Worm (Caenorhabditis elegans) whole organism, mixed stage, embryonic: Measurements from ENCODE around the gene C03A3.9.

Experiments used
- M03D4.4 ChIP-seq: sonication (generic microtip); optimal IDR thresholded peaks from 2 replicates; lab custom pipeline; 2017; ENCODE audit warnings: mild to moderate bottlenecking, missing genetic modification characterization, missing compliant biosample characterization
- bed-3 ChIP-seq: fragments of 200-800 bp; sonication (Bioruptor generic); optimal IDR thresholded peaks from 3 replicates; lab custom pipeline; 2018; ENCODE audit warnings: mild to moderate bottlenecking, missing genetic modification characterization, moderate library complexity, missing compliant biosample characterization
- blmp-1 ChIP-seq: fragments of 150-350 bp; optimal IDR thresholded peaks from 2 replicates; lab custom pipeline; 2014; ENCODE audit warnings: missing biosample characterization, missing genetic modification characterization
- ceh-39 ChIP-seq: fragments of 150-350 bp; optimal IDR thresholded peaks from 2 replicates; lab custom pipeline; 2014; ENCODE audit warnings: missing biosample characterization, missing genetic modification characterization
- ceh-43 ChIP-seq: fragments of 200-800 bp; sonication (Bioruptor generic); optimal IDR thresholded peaks from 2 replicates; lab custom pipeline; 2018; ENCODE audit warnings: mild to moderate bottlenecking, missing genetic modification characterization, moderate library complexity, missing compliant biosample characterization
- ceh-83 ChIP-seq: fragments of 200-800 bp; sonication (Bioruptor generic); optimal IDR thresholded peaks from 2 replicates; lab custom pipeline; 2018; ENCODE audit warnings: mild to moderate bottlenecking, missing genetic modification characterization, missing compliant biosample characterization
- ces-1 ChIP-seq: fragments of 150-350 bp; optimal IDR thresholded peaks from 2 replicates; lab custom pipeline; 2014; ENCODE audit warnings: missing biosample characterization, missing genetic modification reagents, missing genetic modification characterization
- cnd-1 ChIP-seq: fragments of 200-800 bp; sonication (Bioruptor generic); optimal IDR thresholded peaks from 2 replicates; lab custom pipeline; 2018; ENCODE audit warnings: mild to moderate bottlenecking, missing genetic modification characterization, missing compliant biosample characterization
- drap-1 ChIP-seq: fragments of 200-800 bp; sonication (Bioruptor generic); optimal IDR thresholded peaks from 3 replicates; lab custom pipeline; 2018; ENCODE audit warnings: mild to moderate bottlenecking, missing genetic modification characterization, missing compliant biosample characterization
- elt-1 ChIP-seq: sonication (generic microtip); optimal IDR thresholded peaks from 2 replicates; lab custom pipeline; 2017; ENCODE audit warnings: missing genetic modification characterization, mild to moderate bottlenecking, missing compliant biosample characterization, antibody characterized with exemption, moderate library complexity, borderline replicate concordance; ENCODE audit not compliant: insufficient read depth
- elt-3 ChIP-seq: fragments of 150-350 bp; optimal IDR thresholded peaks from 2 replicates; lab custom pipeline; 2014; ENCODE audit warnings: missing biosample characterization, missing genetic modification characterization
- flh-1 ChIP-seq: fragments of 200-800 bp; sonication (Bioruptor generic); optimal IDR thresholded peaks from 2 replicates; lab custom pipeline; 2018; ENCODE audit warnings: mild to moderate bottlenecking, missing genetic modification characterization, moderate library complexity, missing compliant biosample characterization
- ham-2 ChIP-seq: fragments of 200-800 bp; sonication (Bioruptor generic); optimal IDR thresholded peaks from 2 replicates; lab custom pipeline; 2018; ENCODE audit warnings: mild to moderate bottlenecking, missing genetic modification characterization, missing compliant biosample characterization
- hlh-1 ChIP-seq: fragments of 150-350 bp; optimal IDR thresholded peaks from 2 replicates; lab custom pipeline; 2014; ENCODE audit warnings: missing biosample characterization, missing genetic modification reagents, missing genetic modification characterization
- lin-13 ChIP-seq: fragments of 150-350 bp; optimal IDR thresholded peaks from 2 replicates; lab custom pipeline; 2014; ENCODE audit warnings: missing biosample characterization, missing genetic modification characterization
- lin-32 ChIP-seq: fragments of 200-800 bp; sonication (Bioruptor generic); optimal IDR thresholded peaks from 2 replicates; lab custom pipeline; 2018; ENCODE audit warnings: mild to moderate bottlenecking, missing genetic modification characterization, missing compliant biosample characterization
- lsy-2 ChIP-seq: fragments of 150-350 bp; optimal IDR thresholded peaks from 2 replicates; lab custom pipeline; 2014; ENCODE audit warnings: missing biosample characterization, missing genetic modification characterization
- mab-5 ChIP-seq: fragments of 150-350 bp; optimal IDR thresholded peaks from 2 replicates; lab custom pipeline; 2014; ENCODE audit warnings: missing biosample characterization, missing genetic modification characterization
- mep-1 ChIP-seq: fragments of 150-350 bp; optimal IDR thresholded peaks from 2 replicates; lab custom pipeline; 2017; ENCODE audit warnings: missing biosample characterization, missing genetic modification reagents, missing genetic modification characterization, inconsistent platforms
- mls-2 ChIP-seq: sonication (generic microtip); optimal IDR thresholded peaks from 2 replicates; lab custom pipeline; 2016; ENCODE audit warnings: mild to moderate bottlenecking, missing genetic modification characterization, moderate library complexity, missing compliant biosample characterization
- nhr-12 ChIP-seq: fragments of 150-350 bp; optimal IDR thresholded peaks from 2 replicates; lab custom pipeline; 2014; ENCODE audit warnings: missing biosample characterization, missing genetic modification characterization
- nhr-2 ChIP-seq: fragments of 150-350 bp; optimal IDR thresholded peaks from 2 replicates; lab custom pipeline; 2014; ENCODE audit warnings: missing biosample characterization, missing genetic modification characterization
- nhr-237 ChIP-seq: fragments of 150-350 bp; optimal IDR thresholded peaks from 2 replicates; lab custom pipeline; 2014; ENCODE audit warnings: missing biosample characterization, missing genetic modification characterization
- nhr-28 ChIP-seq: fragments of 150-350 bp; optimal IDR thresholded peaks from 2 replicates; lab custom pipeline; 2014; ENCODE audit warnings: missing biosample characterization, missing genetic modification characterization
- nhr-76 ChIP-seq: sonication (generic microtip); optimal IDR thresholded peaks from 2 replicates; lab custom pipeline; 2017; ENCODE audit warnings: missing biosample characterization, missing genetic modification characterization
- pha-4 ChIP-seq: fragments of 150-350 bp; optimal IDR thresholded peaks from 2 replicates; lab custom pipeline; 2018; ENCODE audit warnings: missing biosample characterization, missing genetic modification reagents, missing genetic modification characterization
- sem-2 ChIP-seq: fragments of 200-800 bp; sonication (Bioruptor generic); optimal IDR thresholded peaks from 2 replicates; lab custom pipeline; 2018; ENCODE audit warnings: mild to moderate bottlenecking, missing genetic modification characterization, missing compliant biosample characterization
- sptf-1 ChIP-seq: sonication (generic microtip); optimal IDR thresholded peaks from 2 replicates; lab custom pipeline; 2017; ENCODE audit warnings: mild to moderate bottlenecking, missing genetic modification characterization, moderate library complexity, missing compliant biosample characterization
- tbx-8 ChIP-seq: fragments of 200-800 bp; sonication (Bioruptor generic); optimal IDR thresholded peaks from 2 replicates; lab custom pipeline; 2018; ENCODE audit warnings: mild to moderate bottlenecking, missing genetic modification characterization, moderate library complexity, missing compliant biosample characterization
- unc-120 ChIP-seq: sonication (generic microtip); optimal IDR thresholded peaks from 2 replicates; lab custom pipeline; 2017; ENCODE audit warnings: missing genetic modification characterization, missing compliant biosample characterization; ENCODE audit not compliant: poor library complexity, severe bottlenecking
- unc-39 ChIP-seq: fragments of 150-350 bp; optimal IDR thresholded peaks from 2 replicates; lab custom pipeline; 2014; ENCODE audit warnings: missing biosample characterization, missing genetic modification characterization
- unc-62 ChIP-seq: fragments of 150-350 bp; optimal IDR thresholded peaks from 2 replicates; lab custom pipeline; 2014; ENCODE audit warnings: missing biosample characterization, missing genetic modification reagents, missing genetic modification characterization
- ztf-11 ChIP-seq: fragments of 150-350 bp; optimal IDR thresholded peaks from 2 replicates; lab custom pipeline; 2014; ENCODE audit warnings: missing biosample characterization, missing genetic modification characterization

The C03A3.9 gene

DNA sequence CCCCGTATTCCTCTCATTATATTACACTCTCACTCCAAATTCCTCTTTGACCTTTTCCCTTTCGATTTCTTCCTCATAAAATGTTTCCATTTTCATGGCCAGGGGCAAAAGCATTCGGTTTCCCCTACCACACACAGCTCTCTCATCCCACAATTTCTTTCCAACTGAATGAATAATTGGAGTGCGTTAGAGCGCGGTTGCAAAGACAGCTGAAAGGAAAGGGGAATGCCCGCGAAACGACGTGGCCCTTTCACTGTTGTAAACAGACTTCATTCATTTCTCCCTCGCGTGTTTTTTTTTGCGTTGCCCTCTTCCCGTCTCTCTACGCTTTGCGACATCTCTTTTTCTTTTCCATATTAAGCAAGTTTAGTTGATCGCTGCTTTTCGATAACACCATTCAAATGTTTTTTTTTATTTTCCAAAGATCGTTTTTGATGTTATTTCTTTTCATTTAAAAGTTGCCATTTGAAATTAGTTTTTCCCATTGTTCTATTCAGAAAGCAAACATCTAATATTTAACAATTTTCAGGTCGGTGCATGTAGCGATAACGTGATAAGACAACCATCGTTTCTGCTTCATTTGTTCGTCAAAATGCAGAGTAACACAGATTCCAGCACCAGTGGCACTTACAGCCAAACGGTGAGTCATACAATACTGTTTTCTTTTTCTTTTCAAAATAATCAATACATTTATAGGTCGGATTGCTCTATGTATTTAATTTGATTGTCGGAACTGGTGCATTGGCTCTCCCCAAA, 4.3 kb upstream of the C03A3.9 start, which contains the start of gene C03A3.2:
TSS of gene C03A3.2 (plus strand) at position 530 of the 756 bp plus-strand sequence.
- TF ChIP-seq ceh-83 (GFP tag; lab: Kevin White, UChicago), result no peak
- TF ChIP-seq flh-1 (GFP tag; lab: Kevin White, UChicago), result no peak
- no peak for TF ChIP-seq nhr-28 (tag; lab: Kevin White, UChicago)
- TF ChIP-seq ces-1, result peak; percentile 88
- TF ChIP-seq mls-2, result peak; percentile 35
- TF ChIP-seq lin-32 (GFP tag; lab: Kevin White, UChicago), result no peak
- no peak for TF ChIP-seq sem-2
- no peak for TF ChIP-seq nhr-12 (tag; lab: Kevin White, UChicago)
- peak; percentile 1 for TF ChIP-seq ceh-43 (GFP tag; lab: Kevin White, UChicago)
- TF ChIP-seq drap-1, result peak; percentile 39
- no peak for TF ChIP-seq nhr-237 (tag; lab: Kevin White, UChicago)
- TF ChIP-seq mep-1 (tag; lab: Kevin White, UChicago), result peak; percentile 84
- peak; percentile 32 for TF ChIP-seq lsy-2
- TF ChIP-seq unc-120, result peak; percentile 43
- peak; percentile 38 for TF ChIP-seq pha-4
- peak; percentile 49 for TF ChIP-seq blmp-1 (tag; lab: Kevin White, UChicago)
- no peak for TF ChIP-seq elt-1 (tag; lab: Kevin White, UChicago)
- no peak for TF ChIP-seq nhr-76 (tag; lab: Kevin White, UChicago)
- TF ChIP-seq mab-5 (tag; lab: Kevin White, UChicago), result no peak
- TF ChIP-seq cnd-1 (tag; lab: Kevin White, UChicago), result peak; percentile 24
- no peak for TF ChIP-seq unc-39 (tag; lab: Kevin White, UChicago)
- TF ChIP-seq sptf-1 (tag; lab: Kevin White, UChicago), result peak; percentile 50
- peak; percentile 27 for TF ChIP-seq ztf-11

DNA sequence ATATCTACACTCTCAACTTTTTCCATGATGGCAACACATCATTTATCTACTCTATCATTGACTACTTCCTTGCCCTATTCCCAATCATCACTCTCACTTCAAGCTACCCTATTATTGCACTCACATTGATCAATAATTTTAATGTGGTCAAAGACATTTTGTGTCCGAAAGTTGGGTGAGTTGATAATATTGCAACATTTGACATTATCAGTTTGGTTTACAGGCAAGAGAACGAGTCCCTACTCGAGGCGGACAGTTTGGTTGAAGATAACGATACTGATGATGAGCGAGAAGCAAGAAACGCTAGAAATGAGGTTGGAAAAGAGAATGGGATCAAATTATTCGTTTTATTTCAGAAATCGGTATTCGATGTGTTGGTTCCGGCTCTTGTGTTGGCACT, 2.1 kb upstream of the C03A3.9 start:
- TF ChIP-seq lsy-2 (no peak), nhr-237 (tag; lab: Kevin White, UChicago) (no peak), tbx-8 (GFP tag; lab: Kevin White, UChicago) (no peak), ceh-39 (no peak), hlh-1 (no peak), flh-1 (GFP tag; lab: Kevin White, UChicago) (no peak), mep-1 (tag; lab: Kevin White, UChicago) (no peak), nhr-12 (tag; lab: Kevin White, UChicago) (no peak), blmp-1 (tag; lab: Kevin White, UChicago) (no peak)
- TF ChIP-seq, all 35 proteins: peak for 0

DNA sequence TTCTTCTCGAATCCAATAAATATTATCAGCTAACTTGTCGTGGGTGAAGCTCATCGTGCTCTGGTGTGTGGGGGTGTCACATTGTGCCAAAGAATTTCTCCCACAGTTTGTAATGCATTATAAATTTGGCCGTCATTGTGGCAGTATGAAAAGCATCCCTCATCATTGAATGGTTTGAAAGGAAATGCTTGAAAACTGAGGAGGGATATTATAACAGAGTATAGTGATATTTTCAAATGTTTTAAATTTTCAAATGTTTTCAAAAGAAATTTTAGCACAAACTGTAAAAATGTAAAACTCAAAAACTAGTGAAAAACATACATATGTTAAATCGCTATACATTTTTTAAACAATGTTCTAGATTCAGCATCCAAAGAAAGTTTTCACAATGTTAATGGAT, 2.2 kb downstream of the C03A3.9 start, which contains the start of gene C03A3.3:
TSS of gene C03A3.3 (minus strand) at position 101 of the 400 bp plus-strand sequence.
- TF ChIP-seq nhr-2 (tag; lab: Kevin White, UChicago), result no peak
- TF ChIP-seq elt-3 (tag; lab: Kevin White, UChicago), result no peak
- TF ChIP-seq tbx-8 (GFP tag; lab: Kevin White, UChicago), result no peak
- TF ChIP-seq sptf-1 (tag; lab: Kevin White, UChicago), result no peak
- no peak for TF ChIP-seq lsy-2
- no peak for TF ChIP-seq unc-39 (tag; lab: Kevin White, UChicago)

DNA sequence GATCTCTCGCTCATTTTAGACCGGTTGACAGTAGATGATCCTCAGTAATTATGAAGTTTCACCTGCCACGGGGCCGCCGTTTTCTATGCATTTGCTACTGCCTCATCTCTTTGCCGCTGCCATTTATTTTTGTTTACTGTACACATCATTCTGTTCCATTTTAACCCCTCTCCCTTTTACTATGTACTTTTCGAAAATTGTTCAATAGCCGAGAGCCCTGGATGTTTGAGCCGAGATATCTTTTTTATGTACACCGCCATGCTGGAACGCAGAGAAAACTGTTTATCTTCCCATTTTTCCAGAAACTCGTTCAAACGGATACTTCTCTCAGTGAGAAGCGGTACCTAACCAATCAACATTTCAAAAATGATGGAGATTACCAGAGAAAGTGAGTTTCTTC, 4.1 kb downstream of the C03A3.9 start, which contains the start of gene ifa-1:
TSS of gene ifa-1 (plus strand) at position 301 of the 400 bp plus-strand sequence.
- TF ChIP-seq cnd-1 (tag; lab: Kevin White, UChicago), result no peak
- TF ChIP-seq mep-1 (tag; lab: Kevin White, UChicago), result no peak
- no peak for TF ChIP-seq ham-2 (GFP tag; lab: Kevin White, UChicago)
- no peak for TF ChIP-seq sem-2
- TF ChIP-seq, all 35 proteins: peak for 0

DNA sequence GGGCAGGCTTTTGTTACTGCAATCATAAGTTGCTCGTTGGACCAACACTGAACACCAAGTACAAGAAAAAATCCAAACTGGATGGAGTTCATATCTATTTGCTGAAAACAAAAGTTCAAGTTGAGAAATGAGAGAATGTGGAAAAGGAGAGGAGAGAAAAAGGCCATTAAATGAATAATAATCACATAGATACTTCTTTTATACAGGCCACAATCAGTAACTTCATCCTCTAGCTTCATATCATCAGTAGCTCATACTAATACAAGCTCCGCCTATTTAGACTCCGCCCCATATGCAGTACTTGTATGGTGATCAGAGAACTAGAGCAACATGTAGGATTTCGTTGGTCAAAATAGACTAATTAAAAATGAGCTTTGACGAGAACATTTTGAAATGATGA, 12.5 kb downstream of the C03A3.9 start, which contains the start of gene F38B2.2:
TSS of gene F38B2.2 (minus strand) at position 101 of the 400 bp plus-strand sequence.
- TF ChIP-seq hlh-1 (no peak), elt-3 (tag; lab: Kevin White, UChicago) (no peak), ceh-43 (GFP tag; lab: Kevin White, UChicago) (no peak), lin-13 (no peak), nhr-76 (tag; lab: Kevin White, UChicago) (no peak), nhr-28 (tag; lab: Kevin White, UChicago) (no peak), M03D4.4 (no peak), blmp-1 (tag; lab: Kevin White, UChicago) (no peak), unc-120 (no peak), bed-3 (no peak), drap-1 (no peak), nhr-12 (tag; lab: Kevin White, UChicago) (no peak), nhr-237 (tag; lab: Kevin White, UChicago) (no peak), flh-1 (GFP tag; lab: Kevin White, UChicago) (no peak), cnd-1 (tag; lab: Kevin White, UChicago) (no peak), unc-62 (GFP tag; lab: Kevin White, UChicago) (no peak), lin-32 (GFP tag; lab: Kevin White, UChicago) (no peak), unc-39 (tag; lab: Kevin White, UChicago) (no peak), elt-1 (tag; lab: Kevin White, UChicago) (no peak)
